Fruit fly (Drosophila melanogaster): Measurements from ENCODE around the gene nAChRalpha6.

dm6 chr2L:9777927-9778326, 108.1 kb downstream of the nAChRalpha6 start:
- no peak for TF ChIP-seq CG12768 (GFP tag; optimal IDR thresholded peaks at IDR 0.05)
- no peak for TF ChIP-seq cnc (optimal IDR thresholded peaks at IDR 0.05)
- TF ChIP-seq Clk (GFP tag; optimal IDR thresholded peaks at IDR 0.05), result no peak
- no peak for TF ChIP-seq bab1 (GFP tag; optimal IDR thresholded peaks at IDR 0.05)
- TF ChIP-seq CG33017 (tag; optimal IDR thresholded peaks at IDR 0.05), result no peak
- no peak for TF ChIP-seq toe (GFP tag; optimal IDR thresholded peaks at IDR 0.05)
- no peak for TF ChIP-seq Hr96 (GFP tag; optimal IDR thresholded peaks at IDR 0.05)
- no peak for TF ChIP-seq CG7045 (GFP tag; optimal IDR thresholded peaks at IDR 0.05)
- TF ChIP-seq Crg-1 (GFP tag; optimal IDR thresholded peaks at IDR 0.05), result no peak

All from whole organism, adult.